Fruit fly (Drosophila melanogaster): ENCODE results near the gene VhaM9.7-a.

VhaM9.7-a gene

DNA sequence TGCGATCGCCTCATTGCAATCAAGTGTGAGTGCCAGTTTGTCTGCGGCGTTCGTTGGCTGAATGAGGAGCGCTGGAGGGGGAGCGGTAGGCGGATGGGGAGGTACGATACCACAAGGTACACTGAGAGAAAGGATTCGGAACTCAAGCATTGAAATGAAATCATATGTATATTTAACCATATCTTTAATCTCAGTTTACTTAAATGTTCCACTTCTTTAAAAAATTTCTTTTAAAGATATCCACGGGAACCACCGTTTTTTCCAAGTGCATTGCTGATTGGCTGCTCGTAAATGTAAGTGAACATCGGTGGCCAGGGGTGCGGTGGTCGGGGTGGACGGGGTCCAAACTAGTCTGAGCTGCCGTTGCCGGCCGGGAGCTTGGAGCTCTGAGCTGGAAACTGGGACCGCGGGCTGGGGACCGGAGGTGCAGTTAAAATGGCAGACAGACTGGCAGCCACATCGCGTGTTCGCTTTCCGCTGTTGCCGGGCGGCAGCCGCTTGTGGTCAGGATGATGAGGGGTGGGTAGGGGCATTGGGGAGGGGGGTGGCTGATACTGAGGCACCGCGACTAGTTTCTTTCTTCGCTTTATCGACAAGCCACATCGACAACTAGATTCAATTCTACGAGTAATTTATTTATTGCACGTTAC lies 34.2 kb upstream of the VhaM9.7-a start (continued):
- peak; percentile 89 for TF ChIP-seq CG6854 (GFP tag; optimal IDR thresholded peaks at IDR 0.05)
- TF ChIP-seq svp (GFP tag): peak; percentile 99
- peak; percentile 99 for TF ChIP-seq fd59A (GFP tag; optimal IDR thresholded peaks at IDR 0.05)
- peak; percentile 98 for TF ChIP-seq OdsH (GFP tag; optimal IDR thresholded peaks at IDR 0.05)
- TF ChIP-seq Sox102F (GFP tag; optimal IDR thresholded peaks at IDR 0.05): peak; percentile 95
- peak; percentile 98 for TF ChIP-seq dsx (GFP tag; optimal IDR thresholded peaks at IDR 0.05; ENCODE audit: poor library complexity, severe bottlenecking)
- peak; percentile 98 for TF ChIP-seq net (GFP tag; optimal IDR thresholded peaks at IDR 0.05)
- TF ChIP-seq CG8119 (GFP tag; IDR thresholded peaks at IDR 0.05): peak; percentile 100
- TF ChIP-seq CG7368 (GFP tag; optimal IDR thresholded peaks at IDR 0.05): peak; percentile 98
- peak; percentile 99 for TF ChIP-seq CG6163 (GFP tag; IDR thresholded peaks at IDR 0.05)
- peak; percentile 98 for TF ChIP-seq CG16779 (tag; optimal IDR thresholded peaks at IDR 0.05)
- peak; percentile 88 for TF ChIP-seq vri (GFP tag; optimal IDR thresholded peaks at IDR 0.05)
- TF ChIP-seq CG9139 (GFP tag; optimal IDR thresholded peaks at IDR 0.05): peak; percentile 98
- TF ChIP-seq CG6792 (GFP tag; optimal IDR thresholded peaks at IDR 0.05): peak; percentile 98

DNA sequence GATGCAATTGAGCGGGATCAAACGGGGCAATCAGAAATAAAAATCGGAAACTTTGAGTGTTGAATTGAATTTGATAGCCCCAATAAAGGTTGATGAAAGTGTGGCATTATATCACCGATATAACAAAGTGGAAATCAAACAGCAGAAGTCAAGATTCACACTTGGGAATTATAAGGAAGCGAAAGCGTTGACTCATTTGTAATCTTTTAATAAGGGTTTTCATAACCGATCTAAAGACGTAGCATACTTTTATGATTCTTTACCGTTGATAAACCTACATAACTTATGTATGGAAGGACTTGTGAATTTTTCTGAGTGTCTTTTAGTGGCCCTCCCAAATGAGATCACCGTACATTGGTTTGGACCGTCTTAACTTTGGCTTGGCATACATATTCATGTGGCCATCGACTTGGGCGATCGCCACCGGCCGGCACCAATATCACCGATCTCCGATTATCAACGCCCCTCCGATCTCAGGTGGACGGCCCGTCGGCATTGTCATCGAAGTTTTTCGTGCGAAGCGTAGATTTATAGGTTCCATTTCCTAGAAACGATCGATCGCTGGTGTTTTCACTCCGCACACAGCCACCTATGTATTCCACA lies 33.0 kb upstream of the VhaM9.7-a start:
- TF ChIP-seq Eip78C (GFP tag) (peak; percentile 65), CG10631 (GFP tag; optimal IDR thresholded peaks at IDR 0.05) (peak; percentile 1), CG8119 (GFP tag; IDR thresholded peaks at IDR 0.05) (no peak)

DNA sequence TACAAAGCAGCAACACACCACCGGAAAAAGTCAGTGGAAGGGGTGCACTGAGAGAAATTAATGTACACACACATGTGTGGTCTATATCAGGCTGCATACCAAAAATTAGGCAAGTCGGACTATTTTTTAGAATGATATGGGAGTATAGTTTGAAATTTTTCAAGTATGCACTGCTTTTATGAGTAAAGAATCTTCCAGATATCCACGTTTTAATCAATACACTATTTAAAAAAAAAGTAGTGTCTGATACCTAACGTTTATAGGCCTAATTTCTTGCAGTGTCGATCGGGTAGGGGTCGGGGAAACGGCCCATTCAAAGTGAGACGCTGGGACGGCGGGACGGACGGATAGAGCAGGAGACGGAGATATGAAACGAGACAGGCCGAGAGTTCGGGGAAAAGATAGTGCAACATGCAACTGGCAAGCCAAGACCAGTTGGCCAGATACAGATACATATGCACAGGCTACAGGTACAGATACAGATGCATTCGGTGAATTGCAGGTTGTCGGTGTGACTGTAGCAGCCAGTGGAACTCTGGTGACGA lies 32.1 kb upstream of the VhaM9.7-a start:
- TF ChIP-seq CG11902 (GFP tag; optimal IDR thresholded peaks at IDR 0.05): peak; percentile 79
- TF ChIP-seq CG6854 (GFP tag; optimal IDR thresholded peaks at IDR 0.05): no peak
- peak; percentile 93 to 94 for TF ChIP-seq ss (GFP tag; optimal IDR thresholded peaks at IDR 0.05)
- peak; percentile 93 for TF ChIP-seq CG3919 (GFP tag; optimal IDR thresholded peaks at IDR 0.05)
- peak; percentile 93 for TF ChIP-seq CG10669 (GFP tag; optimal IDR thresholded peaks at IDR 0.05)
- TF ChIP-seq Hr39 (GFP tag; optimal IDR thresholded peaks at IDR 0.05): peak; percentile 64
- TF ChIP-seq dac (GFP tag; optimal IDR thresholded peaks at IDR 0.05): peak; percentile 92
- TF ChIP-seq fkh (GFP tag; optimal IDR thresholded peaks at IDR 0.05): peak; percentile 36
- peak; percentile 89 for TF ChIP-seq dsx (GFP tag; optimal IDR thresholded peaks at IDR 0.05; ENCODE audit: poor library complexity, severe bottlenecking)
- peak; percentile 82 for TF ChIP-seq CG8319 (GFP tag; optimal IDR thresholded peaks at IDR 0.05)
- TF ChIP-seq acj6 (GFP tag; optimal IDR thresholded peaks at IDR 0.05): peak; percentile 90
- TF ChIP-seq Lpt (GFP tag; optimal IDR thresholded peaks at IDR 0.05): peak; percentile 92
- TF ChIP-seq CG31627 (GFP tag; optimal IDR thresholded peaks at IDR 0.05): peak; percentile 52
- no peak for TF ChIP-seq Eip93F (GFP tag; optimal IDR thresholded peaks at IDR 0.05)
- peak; percentile 94 for TF ChIP-seq OdsH (GFP tag; optimal IDR thresholded peaks at IDR 0.05)
- TF ChIP-seq spab (GFP tag; optimal IDR thresholded peaks at IDR 0.05): peak; percentile 93
- TF ChIP-seq net (GFP tag; optimal IDR thresholded peaks at IDR 0.05): peak; percentile 89
- peak; percentile 91 for TF ChIP-seq CG10631 (GFP tag; optimal IDR thresholded peaks at IDR 0.05)
- TF ChIP-seq fd59A (GFP tag; optimal IDR thresholded peaks at IDR 0.05): peak; percentile 93
- TF ChIP-seq Blimp-1 (GFP tag; optimal IDR thresholded peaks at IDR 0.05): no peak
- peak; percentile 81 for TF ChIP-seq CG34406 (GFP tag; optimal IDR thresholded peaks at IDR 0.05)
- TF ChIP-seq Eip78C (GFP tag): peak; percentile 97
- peak; percentile 88 for TF ChIP-seq CG7368 (GFP tag; optimal IDR thresholded peaks at IDR 0.05)
- TF ChIP-seq CG3032 (tag; optimal IDR thresholded peaks at IDR 0.05): peak; percentile 94
- TF ChIP-seq lz (GFP tag; optimal IDR thresholded peaks at IDR 0.05): peak; percentile 54
- no peak for TF ChIP-seq vri (GFP tag; optimal IDR thresholded peaks at IDR 0.05)
- peak; percentile 95 for TF ChIP-seq CG6808 (GFP tag; optimal IDR thresholded peaks at IDR 0.05)
- TF ChIP-seq cyc (GFP tag; optimal IDR thresholded peaks at IDR 0.05): peak; percentile 65
- peak; percentile 93 for TF ChIP-seq Ets96B (tag; optimal IDR thresholded peaks at IDR 0.05)
- TF ChIP-seq svp (GFP tag): peak; percentile 75
- peak; percentile 86 for TF ChIP-seq CG16779 (tag; optimal IDR thresholded peaks at IDR 0.05)
- peak; percentile 33 for TF ChIP-seq Smox (GFP tag; optimal IDR thresholded peaks at IDR 0.05)
- TF ChIP-seq CG15336 (GFP tag; IDR thresholded peaks at IDR 0.05): peak; percentile 93
- TF ChIP-seq Sox15 (GFP tag; optimal IDR thresholded peaks at IDR 0.05): peak; percentile 81
- peak; percentile 87 for TF ChIP-seq CG9139 (GFP tag; optimal IDR thresholded peaks at IDR 0.05)
- peak; percentile 91 for TF ChIP-seq CG6276 (GFP tag; optimal IDR thresholded peaks at IDR 0.05)
- TF ChIP-seq Hr4 (GFP tag; optimal IDR thresholded peaks at IDR 0.05): peak; percentile 97
- TF ChIP-seq esn (GFP tag; optimal IDR thresholded peaks at IDR 0.05): peak; percentile 67
- TF ChIP-seq CG32006 (GFP tag; optimal IDR thresholded peaks at IDR 0.05): peak; percentile 97

All from whole organism, prepupa.